Worm (Caenorhabditis elegans) whole organism, L2 larva: ENCODE results near the gene fbxa-10.

Experiments
- egl-27 ChIP-seq: sonication (generic microtip); optimal IDR thresholded peaks from 3 replicates; lab custom pipeline; 2017; ENCODE audit warnings: missing biosample characterization, missing genetic modification reagents, missing genetic modification characterization
- nhr-11 ChIP-seq: fragments of 150-350 bp; optimal IDR thresholded peaks from 2 replicates; lab custom pipeline; 2014; ENCODE audit warnings: missing biosample characterization, missing genetic modification characterization
- nhr-12 ChIP-seq: fragments of 150-350 bp; optimal IDR thresholded peaks from 2 replicates; lab custom pipeline; 2014; ENCODE audit warnings: missing biosample characterization, missing genetic modification characterization
- nhr-77 ChIP-seq: fragments of 150-350 bp; optimal IDR thresholded peaks from 2 replicates; lab custom pipeline; 2014; ENCODE audit warnings: missing biosample characterization, missing genetic modification characterization

DNA sequence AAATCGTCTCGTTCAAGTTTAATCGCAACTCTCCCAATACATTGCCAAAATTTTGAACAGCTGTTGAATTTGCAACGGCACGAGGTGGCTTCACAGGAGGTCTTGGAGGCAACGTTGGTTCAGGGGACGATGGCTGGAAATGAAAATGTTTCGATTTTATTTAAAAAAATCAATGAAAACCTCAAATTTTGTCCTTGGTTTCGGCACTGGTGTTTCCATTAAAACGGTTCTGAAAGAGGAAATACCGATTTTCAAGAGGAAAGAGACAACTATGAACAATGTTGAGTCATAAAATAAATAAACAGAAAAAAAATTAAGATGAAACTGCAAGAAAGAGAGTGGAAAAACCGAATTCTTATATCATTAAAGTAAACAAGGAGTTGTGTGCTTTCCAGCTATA, 44.9 kb upstream of the fbxa-10 start, which contains the start of gene F23H11.4:
- no peak for TF ChIP-seq nhr-77 (tag; lab: Kevin White, UChicago)
- TF ChIP-seq nhr-12 = no peak
- TF ChIP-seq nhr-11 = no peak
- no peak for TF ChIP-seq egl-27 (tag; lab: Kevin White, UChicago)
